Worm (Caenorhabditis elegans): Measurements from ENCODE around the gene B0563.5.

B0563.5 gene

DNA sequence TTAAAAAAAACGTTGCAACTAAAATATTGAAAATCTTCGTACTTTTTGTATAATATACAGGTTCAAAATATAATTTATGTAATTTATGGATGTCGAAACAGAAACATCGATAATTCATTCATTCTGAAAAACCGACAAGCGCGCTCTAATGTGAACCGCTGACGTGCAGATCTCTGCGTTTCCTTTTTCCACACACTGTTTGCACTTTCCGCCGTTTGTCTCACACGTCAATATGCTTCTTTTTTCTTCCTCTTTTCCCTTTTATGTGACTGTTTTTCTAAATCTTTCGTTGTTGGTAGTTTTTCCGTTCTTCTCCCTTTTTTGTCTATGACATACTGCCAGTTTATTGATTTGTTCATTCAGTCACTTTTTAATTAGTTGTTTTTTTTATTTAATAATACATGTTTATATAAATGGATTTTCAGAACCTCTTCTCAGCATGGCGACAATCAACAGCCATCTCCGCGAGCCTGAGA, 4.4 kb downstream of the B0563.5 start, which contains the start of gene tmbi-4:
Gene tmbi-4 (plus strand): TSS at position 426 of the 476 bp plus-strand sequence.
- TF ChIP-seq aha-1 (tag; optimal IDR thresholded peaks at IDR 0.05) (no peak), lsy-2 (tag; optimal IDR thresholded peaks at IDR 0.05) (peak; percentile 13 to 73), C16A3.4 (tag; optimal IDR thresholded peaks at IDR 0.05) (peak; percentile 80), snpc-4 (tag; optimal IDR thresholded peaks at IDR 0.05) (no peak), fos-1 (tag; optimal IDR thresholded peaks at IDR 0.05) (peak; percentile 22), swsn-7 (tag; optimal IDR thresholded peaks at IDR 0.05) (peak; percentile 51), elt-2 (tag; optimal IDR thresholded peaks at IDR 0.05) (no peak), ceh-90 (tag; optimal IDR thresholded peaks at IDR 0.05) (no peak), F16B12.6 (tag; optimal IDR thresholded peaks at IDR 0.05) (no peak), ceh-63 (GFP tag; optimal IDR thresholded peaks at IDR 0.05) (no peak), tbx-2 (tag; optimal IDR thresholded peaks at IDR 0.05) (peak; percentile 53), snu-23 (GFP tag; optimal IDR thresholded peaks at IDR 0.05) (peak; percentile 73), jun-1 (tag; optimal IDR thresholded peaks at IDR 0.05) (no peak), sup-37 (GFP tag; optimal IDR thresholded peaks at IDR 0.05) (no peak), nhr-20 (tag; optimal IDR thresholded peaks at IDR 0.05) (peak; percentile 64), unc-98 (GFP tag; IDR thresholded peaks at IDR 0.05) (no peak), efl-3 (GFP tag; optimal IDR thresholded peaks at IDR 0.05) (no peak), aly-2 (tag; optimal IDR thresholded peaks at IDR 0.05) (no peak), ceh-88 (GFP tag; IDR thresholded peaks at IDR 0.05) (no peak), dsc-1 (tag; optimal IDR thresholded peaks at IDR 0.05) (peak; percentile 20), lin-35 (GFP tag; optimal IDR thresholded peaks at IDR 0.05) (peak; percentile 44 to 74), mdl-1 (tag; optimal IDR thresholded peaks at IDR 0.05) (peak in 1 of 2 experiments; percentile 59), fkh-8 (tag; optimal IDR thresholded peaks at IDR 0.05) (no peak), zip-4 (GFP tag; optimal IDR thresholded peaks at IDR 0.05) (no peak), ztf-11 (tag; optimal IDR thresholded peaks at IDR 0.05) (no peak), unc-86 (tag; optimal IDR thresholded peaks at IDR 0.05) (peak; percentile 48), C34B4.2 (tag; optimal IDR thresholded peaks at IDR 0.05) (no peak), lin-13 (GFP tag; optimal IDR thresholded peaks at IDR 0.05) (peak; percentile 35), nhr-28 (tag; optimal IDR thresholded peaks at IDR 0.05) (no peak), ceh-82 (tag; optimal IDR thresholded peaks at IDR 0.05) (peak in 1 of 3 experiments; percentile 57), xbp-1 (tag; optimal IDR thresholded peaks at IDR 0.05) (peak; percentile 75), elt-3 (tag; optimal IDR thresholded peaks at IDR 0.05) (peak in 1 of 6 experiments; percentile 52), Y116A8C.19 (tag; optimal IDR thresholded peaks at IDR 0.05; ENCODE audit: borderline replicate concordance) (no peak), ama-1 (optimal IDR thresholded peaks at IDR 0.05) (no peak), skn-1 (tag; optimal IDR thresholded peaks at IDR 0.05) (no peak), nhr-77 (tag; optimal IDR thresholded peaks at IDR 0.05) (peak; percentile 26), ets-5 (GFP tag; IDR thresholded peaks at IDR 0.05) (no peak), nhr-47 (tag; optimal IDR thresholded peaks at IDR 0.05) (peak; percentile 53), lin-15B (tag; optimal IDR thresholded peaks at IDR 0.05) (peak; percentile 30), C04F5.9 (tag; optimal IDR thresholded peaks at IDR 0.05) (no peak), nhr-71 (tag; optimal IDR thresholded peaks at IDR 0.05) (peak; percentile 58), nhr-84 (tag; optimal IDR thresholded peaks at IDR 0.05) (no peak), egl-13 (tag; optimal IDR thresholded peaks at IDR 0.05) (peak; percentile 1), unc-130 (tag; optimal IDR thresholded peaks at IDR 0.05) (peak; percentile 22), blmp-1 (tag; optimal IDR thresholded peaks at IDR 0.05) (peak; percentile 96), pqm-1 (tag; optimal IDR thresholded peaks at IDR 0.05) (no peak), dpl-1 (GFP tag; optimal IDR thresholded peaks at IDR 0.05) (peak; percentile 12 to 43 (median 42)), fkh-4 (tag; optimal IDR thresholded peaks at IDR 0.05; ENCODE audit: borderline replicate concordance) (no peak), egl-27 (tag; optimal IDR thresholded peaks at IDR 0.05) (no peak), mep-1 (tag; optimal IDR thresholded peaks at IDR 0.05) (peak; percentile 52), lin-14 (GFP tag; optimal IDR thresholded peaks at IDR 0.05) (peak; percentile 87), vab-15 (tag; optimal IDR thresholded peaks at IDR 0.05) (no peak), efl-1 (optimal IDR thresholded peaks at IDR 0.05) (peak; percentile 30 to 61), efl-1 (GFP tag; optimal IDR thresholded peaks at IDR 0.05 in 1 of 2) (peak in 1 of 2 experiments; percentile 14)
